Fruit fly (Drosophila melanogaster) whole organism, embryonic: Measurements from ENCODE around the gene CG6136.

Source experiments
- Adf1 ChIP-seq: fragments of 200-800 bp; sonication (Bioruptor generic); IDR thresholded peaks from 2 replicates; pipeline ENCODE4 v1.3.6; 2022; ENCODE audit warnings: missing biosample characterization, missing genetic modification characterization
- Bteb2 ChIP-seq: fragments of 200-800 bp; sonication (Bioruptor generic); optimal IDR thresholded peaks from 2 replicates; lab custom pipeline; 2016; ENCODE audit warnings: missing biosample characterization, missing genetic modification characterization
- CG11398 ChIP-seq: fragments of 200-800 bp; sonication (Bioruptor generic); optimal IDR thresholded peaks from 2 replicates; lab custom pipeline; 2016; ENCODE audit warnings: missing biosample characterization, missing genetic modification characterization
- CG12155 ChIP-seq: fragments of 200-800 bp; sonication (Bioruptor generic); optimal IDR thresholded peaks from 3 replicates; lab custom pipeline; 2016; ENCODE audit warnings: missing biosample characterization, missing genetic modification characterization
- CG12391 ChIP-seq: fragments of 200-800 bp; sonication (Bioruptor generic); optimal IDR thresholded peaks from 3 replicates; lab custom pipeline; 2018; ENCODE audit warnings: missing biosample characterization, mild to moderate bottlenecking, missing genetic modification characterization, moderate library complexity
- CG13775 ChIP-seq: fragments of 200-800 bp; sonication (Bioruptor generic); optimal IDR thresholded peaks from 3 replicates; lab custom pipeline; 2017; ENCODE audit warnings: missing biosample characterization, mild to moderate bottlenecking, missing genetic modification characterization
- CG17568 ChIP-seq: fragments of 200-800 bp; sonication (Bioruptor generic); optimal IDR thresholded peaks from 2 replicates; lab custom pipeline; 2018; ENCODE audit warnings: missing biosample characterization, mild to moderate bottlenecking, missing genetic modification characterization, moderate library complexity
- CG3065 ChIP-seq: fragments of 200-800 bp; sonication (Bioruptor generic); optimal IDR thresholded peaks from 2 replicates; lab custom pipeline; 2016; ENCODE audit warnings: missing biosample characterization, missing genetic modification characterization
- CG32532 ChIP-seq: fragments of 200-800 bp; sonication (Bioruptor generic); IDR thresholded peaks from 2 replicates; pipeline ENCODE4 v1.3.6; 2022; ENCODE audit warnings: missing biosample characterization, missing genetic modification characterization
- CG3838 ChIP-seq: fragments of 200-800 bp; sonication (Bioruptor generic); optimal IDR thresholded peaks from 3 replicates; lab custom pipeline; 2016; ENCODE audit warnings: missing biosample characterization, missing genetic modification characterization
- CG4617 ChIP-seq: fragments of 200-800 bp; sonication (Bioruptor generic); optimal IDR thresholded peaks from 3 replicates; lab custom pipeline; 2016; ENCODE audit warnings: missing biosample characterization, missing genetic modification characterization, borderline replicate concordance
- CG5180 ChIP-seq: fragments of 200-800 bp; sonication (Bioruptor generic); optimal IDR thresholded peaks from 3 replicates; lab custom pipeline; 2017; ENCODE audit warnings: missing biosample characterization, missing genetic modification characterization, mild to moderate bottlenecking, moderate library complexity, missing genetic modification reagents
- CG6175 ChIP-seq: fragments of 200-800 bp; sonication (Bioruptor generic); IDR thresholded peaks from 3 replicates; pipeline ENCODE4 v1.3.6; 2022; ENCODE audit warnings: missing biosample characterization, missing genetic modification characterization
- CG6254 ChIP-seq: fragments of 200-800 bp; sonication (Bioruptor generic); optimal IDR thresholded peaks from 3 replicates; lab custom pipeline; 2017; ENCODE audit warnings: mild to moderate bottlenecking, missing biosample characterization, missing genetic modification reagents, missing genetic modification characterization
- CG6683 ChIP-seq: fragments of 200-800 bp; sonication (Bioruptor generic); optimal IDR thresholded peaks from 2 replicates; lab custom pipeline; 2017; ENCODE audit warnings: missing biosample characterization, mild to moderate bottlenecking, missing genetic modification characterization, missing genetic modification reagents
- CG6813 ChIP-seq: fragments of 200-800 bp; sonication (Bioruptor generic); optimal IDR thresholded peaks from 2 replicates; lab custom pipeline; 2017; ENCODE audit warnings: missing biosample characterization, missing genetic modification characterization, mild to moderate bottlenecking, moderate library complexity, missing genetic modification reagents
- CG7745 ChIP-seq: fragments of 200-800 bp; sonication (Bioruptor generic); optimal IDR thresholded peaks from 2 replicates; lab custom pipeline; 2018; ENCODE audit warnings: missing biosample characterization, mild to moderate bottlenecking, missing genetic modification characterization, moderate library complexity
- CG7963 ChIP-seq: fragments of 200-800 bp; sonication (Bioruptor generic); IDR thresholded peaks from 3 replicates; pipeline ENCODE4 v1.3.6; 2022; ENCODE audit warnings: missing biosample characterization, missing genetic modification characterization; ENCODE audit not compliant: partially characterized antibody
- CG7987 ChIP-seq: fragments of 200-800 bp; sonication (Bioruptor generic); optimal IDR thresholded peaks from 2 replicates; lab custom pipeline; 2018; ENCODE audit warnings: missing biosample characterization, mild to moderate bottlenecking, missing genetic modification characterization, moderate library complexity
- CG8388 ChIP-seq: fragments of 200-800 bp; sonication (Bioruptor generic); optimal IDR thresholded peaks from 2 replicates; lab custom pipeline; 2019; ENCODE audit warnings: missing biosample characterization, mild to moderate bottlenecking, missing genetic modification characterization, moderate library complexity
- CG9727 ChIP-seq: fragments of 200-800 bp; sonication (Bioruptor generic); optimal IDR thresholded peaks from 3 replicates; lab custom pipeline; 2017; ENCODE audit warnings: missing biosample characterization, mild to moderate bottlenecking, missing genetic modification characterization
- Camta ChIP-seq: fragments of 200-800 bp; sonication (Bioruptor generic); optimal IDR thresholded peaks from 2 replicates; lab custom pipeline; 2016; ENCODE audit warnings: missing biosample characterization, missing genetic modification characterization
- Dref ChIP-seq: fragments of 200-800 bp; sonication (Bioruptor generic); IDR thresholded peaks from 2 replicates; pipeline ENCODE4 v1.3.6; 2022; ENCODE audit warnings: missing biosample characterization, missing genetic modification characterization
- H15 ChIP-seq: fragments of 200-800 bp; sonication (Bioruptor generic); IDR thresholded peaks from 3 replicates; pipeline ENCODE4 v1.3.6; 2022; ENCODE audit warnings: missing biosample characterization, missing genetic modification characterization
- HLH3B ChIP-seq: fragments of 200-800 bp; sonication (Bioruptor generic); IDR thresholded peaks from 2 replicates; pipeline ENCODE4 v1.3.6; 2022; ENCODE audit warnings: missing biosample characterization, missing genetic modification characterization
- HmgD ChIP-seq: fragments of 200-800 bp; sonication (Bioruptor generic); optimal IDR thresholded peaks from 3 replicates; lab custom pipeline; 2016; ENCODE audit warnings: missing biosample characterization, missing genetic modification characterization
- Lhr ChIP-seq: fragments of 200-800 bp; sonication (Bioruptor generic); optimal IDR thresholded peaks from 3 replicates; lab custom pipeline; 2017; ENCODE audit warnings: mild to moderate bottlenecking, missing biosample characterization, missing genetic modification reagents, missing genetic modification characterization
- Med ChIP-seq: fragments of 200-800 bp; sonication (Bioruptor generic); peaks from one replicate; lab custom pipeline; 2016; ENCODE audit warnings: missing biosample characterization, missing genetic modification characterization, mild to moderate bottlenecking, inconsistent platforms, moderate library complexity
- Nf-YA ChIP-seq: fragments of 200-800 bp; sonication (Bioruptor generic); IDR thresholded peaks from 2 replicates; pipeline ENCODE4 v1.3.6; 2022; ENCODE audit warnings: missing biosample characterization, missing genetic modification characterization
- Optix ChIP-seq: fragments of 200-800 bp; sonication (Bioruptor generic); IDR thresholded peaks from 3 replicates; pipeline ENCODE4 v1.3.6; 2022; ENCODE audit warnings: missing biosample characterization, missing genetic modification characterization
- Poxn ChIP-seq: fragments of 200-800 bp; sonication (Bioruptor generic); IDR thresholded peaks from 2 replicates; pipeline ENCODE4 v1.3.6; 2022; ENCODE audit warnings: missing biosample characterization, missing genetic modification characterization
- Stat92E ChIP-seq, 3 experiments: fragments of >200 bp in 2 of 3; fragments of 200-800 bp in 1 of 3; sonication (Bioruptor generic) in 1 of 3; optimal IDR thresholded peaks; 2 replicates each; lab custom pipeline; 2017 to 2019; ENCODE audit warnings: missing biosample characterization in 3 of 3, missing genetic modification characterization in 3 of 3, mild to moderate bottlenecking in 1 of 3, moderate library complexity in 1 of 3
- cg ChIP-seq: fragments of 200-800 bp; sonication (Bioruptor generic); optimal IDR thresholded peaks from 3 replicates; lab custom pipeline; 2019; ENCODE audit warnings: missing biosample characterization, mild to moderate bottlenecking, missing genetic modification characterization, moderate library complexity
- chn ChIP-seq: fragments of 200-800 bp; sonication (Bioruptor generic); optimal IDR thresholded peaks from 2 replicates; lab custom pipeline; 2016; ENCODE audit warnings: missing biosample characterization, missing genetic modification characterization
- ci ChIP-seq: fragments of 200-800 bp; sonication (Bioruptor generic); IDR thresholded peaks from 3 replicates; pipeline ENCODE4 v1.3.6; 2022; ENCODE audit warnings: missing biosample characterization, missing genetic modification characterization
- da ChIP-seq: fragments of 200-800 bp; sonication (Bioruptor generic); optimal IDR thresholded peaks from 2 replicates; lab custom pipeline; 2016; ENCODE audit warnings: missing biosample characterization, missing genetic modification characterization
- dpn ChIP-seq, 2 experiments: fragments of 200-800 bp; sonication (Bioruptor generic); optimal IDR thresholded peaks; 3 replicates each; lab custom pipeline; 2016; ENCODE audit warnings: missing biosample characterization in 2 of 2, missing genetic modification characterization in 2 of 2
- ems ChIP-seq: fragments of 200-800 bp; sonication (Bioruptor generic); optimal IDR thresholded peaks from 3 replicates; lab custom pipeline; 2016; ENCODE audit warnings: missing biosample characterization, missing genetic modification characterization
- grau ChIP-seq: fragments of 200-800 bp; optimal IDR thresholded peaks from 3 replicates; lab custom pipeline; 2019; ENCODE audit warnings: missing biosample characterization, mild to moderate bottlenecking, missing genetic modification characterization, moderate library complexity
- ind ChIP-seq: fragments of 200-800 bp; sonication (Bioruptor generic); optimal IDR thresholded peaks from 3 replicates; lab custom pipeline; 2016; ENCODE audit warnings: missing biosample characterization, missing genetic modification characterization
- kni ChIP-seq: fragments of 200-800 bp; sonication (Bioruptor generic); optimal IDR thresholded peaks from 3 replicates; lab custom pipeline; 2017; ENCODE audit warnings: mild to moderate bottlenecking, missing biosample characterization, missing genetic modification reagents, missing genetic modification characterization
- pan ChIP-seq, 4 experiments: fragments of >200 bp in 3 of 4; fragments of 200-800 bp in 1 of 4; sonication (Bioruptor generic) in 1 of 4; optimal IDR thresholded peaks in 3 of 4; IDR thresholded peaks in 1 of 4; 2 replicates each; pipeline versions ENCODE4 v1.3.6 to Lab custom; 2017 to 2022; ENCODE audit warnings: missing biosample characterization in 2 of 4, missing genetic modification characterization in 2 of 4, mixed read lengths in 1 of 4
- repo ChIP-seq: fragments of 200-800 bp; sonication (Bioruptor generic); optimal IDR thresholded peaks from 2 replicates; lab custom pipeline; 2016; ENCODE audit warnings: missing biosample characterization, missing genetic modification characterization
- ro ChIP-seq: fragments of 200-800 bp; sonication (Bioruptor generic); IDR thresholded peaks from 2 replicates; pipeline ENCODE4 v1.3.6; 2022; ENCODE audit warnings: missing biosample characterization, missing genetic modification characterization
- salm ChIP-seq: fragments of 200-800 bp; sonication (Bioruptor generic); optimal IDR thresholded peaks from 2 replicates; lab custom pipeline; 2018; ENCODE audit warnings: missing biosample characterization, mild to moderate bottlenecking, missing genetic modification characterization
- sd ChIP-seq: fragments of 200-800 bp; sonication (Bioruptor generic); optimal IDR thresholded peaks from 3 replicates; lab custom pipeline; 2018; ENCODE audit warnings: missing biosample characterization, mild to moderate bottlenecking, missing genetic modification characterization, moderate library complexity
- sima ChIP-seq: fragments of 200-800 bp; sonication (Bioruptor generic); optimal IDR thresholded peaks from 2 replicates; lab custom pipeline; 2016; ENCODE audit warnings: missing biosample characterization, missing genetic modification characterization
- wek ChIP-seq: fragments of 200-800 bp; sonication (Bioruptor generic); optimal IDR thresholded peaks from 3 replicates; lab custom pipeline; 2018; ENCODE audit warnings: missing biosample characterization, mild to moderate bottlenecking, missing genetic modification characterization, moderate library complexity
- wor ChIP-seq: fragments of 200-800 bp; sonication (Bioruptor generic); IDR thresholded peaks from 2 replicates; pipeline ENCODE4 v1.3.6; 2022; ENCODE audit warnings: missing biosample characterization, missing genetic modification characterization
- zen ChIP-seq: fragments of 200-800 bp; sonication (Bioruptor generic); optimal IDR thresholded peaks from 3 replicates; lab custom pipeline; 2018; ENCODE audit warnings: missing biosample characterization, mild to moderate bottlenecking, missing genetic modification characterization, moderate library complexity

The CG6136 gene

dm6 chr3R:15332994-15333393, 39.0 kb downstream of the CG6136 start, which contains the start of the genes Fkbp39 and Cyfip (continued):
- TF ChIP-seq CG6813 (GFP tag; lab: Kevin White, UChicago) (no peak), wek (GFP tag; lab: Kevin White, UChicago) (no peak), HLH3B (GFP tag; lab: Robert Waterston, UW) (no peak), Med (GFP tag; lab: Kevin White, UChicago) (peak; percentile 98), CG4617 (GFP tag; lab: Kevin White, UChicago) (peak; percentile 98), Poxn (no peak), wor (no peak), sd (no peak), H15 (GFP tag; lab: Robert Waterston, UW) (no peak), CG12391 (tag; lab: Kevin White, UChicago) (peak; percentile 64), CG3065 (no peak), CG17568 (GFP tag; lab: Kevin White, UChicago) (no peak), ind (GFP tag; lab: Kevin White, UChicago) (peak; percentile 25), CG7745 (tag; lab: Kevin White, UChicago) (no peak), da (GFP tag; lab: Kevin White, UChicago) (peak; percentile 51), salm (tag; lab: Kevin White, UChicago) (no peak), pan (optimal IDR thresholded peaks at IDR 0.05; lab: Kevin White, UChicago) (no peak), pan (GFP tag; optimal IDR thresholded peaks at IDR 0.05 in 1 of 2, IDR thresholded peaks at IDR 0.05 in 1 of 2) (peak in 1 of 2 experiments; percentile 54), repo (GFP tag; lab: Kevin White, UChicago) (peak; percentile 32), CG8388 (GFP tag; lab: Kevin White, UChicago) (no peak), CG6254 (GFP tag; lab: Kevin White, UChicago) (no peak), CG9727 (peak; percentile 2), CG32532 (GFP tag; lab: Robert Waterston, UW) (peak; percentile 64), zen (tag; lab: Kevin White, UChicago) (peak; percentile 54), dpn (GFP tag; optimal IDR thresholded peaks at IDR 0.05; lab: Kevin White, UChicago) (peak; percentile 41 to 57), HmgD (GFP tag; lab: Kevin White, UChicago) (peak; percentile 87), Nf-YA (GFP tag; lab: Robert Waterston, UW) (no peak), CG7963 (peak; percentile 59; the same call in 2 of the 3 replicates), Optix (GFP tag; lab: Robert Waterston, UW) (peak; percentile 55; the same call in 1 of the 3 replicates), Bteb2 (GFP tag; lab: Kevin White, UChicago) (no peak), CG5180 (GFP tag; lab: Kevin White, UChicago) (no peak), CG11398 (GFP tag; lab: Kevin White, UChicago) (no peak), CG6175 (GFP tag; lab: Robert Waterston, UW) (no peak), CG12155 (peak; percentile 55), sima (no peak), CG7987 (peak; percentile 56), CG6683 (GFP tag; lab: Kevin White, UChicago) (no peak), ro (GFP tag; lab: Robert Waterston, UW) (no peak), Stat92E (GFP tag; optimal IDR thresholded peaks at IDR 0.05; lab: Kevin White, UChicago) (peak in 1 of 3 experiments; percentile 61), CG3838 (GFP tag; lab: Kevin White, UChicago) (no peak), Lhr (GFP tag; lab: Kevin White, UChicago) (peak; percentile 94), CG13775 (GFP tag; lab: Kevin White, UChicago) (peak; percentile 40), grau (peak; percentile 48), Dref (peak; percentile 99), chn (GFP tag; lab: Kevin White, UChicago) (peak; percentile 8), Adf1 (GFP tag; lab: Robert Waterston, UW) (peak; percentile 68), ci (GFP tag; lab: Robert Waterston, UW) (peak; percentile 67; the same call in 2 of the 3 replicates), cg (GFP tag; lab: Kevin White, UChicago) (peak; percentile 47), Camta (GFP tag; lab: Kevin White, UChicago) (no peak), ems (peak; percentile 53), kni (GFP tag; lab: Kevin White, UChicago) (no peak)
